Worm (Caenorhabditis elegans) whole organism, L3 larva: Measurements from ENCODE around the gene T27E7.3.
A peak's percentile ranks its signal among the peaks of the same experiment; 100 is the strongest.

ENCODE experiments used
- R02D3.7 ChIP-seq: fragments of 150-350 bp; optimal IDR thresholded peaks from 2 replicates; lab custom pipeline; 2014; ENCODE audit warnings: missing biosample characterization, missing genetic modification characterization
- ZK546.5 ChIP-seq: sonication (generic microtip); optimal IDR thresholded peaks from 2 replicates; lab custom pipeline; 2017; ENCODE audit warnings: missing biosample characterization, missing genetic modification characterization
- aly-2 ChIP-seq: fragments of 150-350 bp; optimal IDR thresholded peaks from 2 replicates; lab custom pipeline; 2014; ENCODE audit warnings: missing biosample characterization, missing genetic modification characterization
- ama-1 ChIP-seq: fragments of 150-350 bp; optimal IDR thresholded peaks from 2 replicates; lab custom pipeline; 2018
- ceh-16 ChIP-seq: sonication (generic microtip); optimal IDR thresholded peaks from 2 replicates; lab custom pipeline; 2017; ENCODE audit warnings: missing biosample characterization, missing genetic modification characterization
- ceh-28 ChIP-seq: fragments of 150-350 bp; optimal IDR thresholded peaks from 2 replicates; lab custom pipeline; 2014; ENCODE audit warnings: missing biosample characterization, missing genetic modification reagents, missing genetic modification characterization
- ceh-82 ChIP-seq: fragments of 150-350 bp; optimal IDR thresholded peaks from 2 replicates; lab custom pipeline; 2014; ENCODE audit warnings: missing biosample characterization, missing genetic modification characterization
- ceh-9 ChIP-seq: sonication (generic microtip); optimal IDR thresholded peaks from 2 replicates; lab custom pipeline; 2018; ENCODE audit warnings: missing biosample characterization, missing genetic modification characterization
- daf-12 ChIP-seq: fragments of 150-350 bp; optimal IDR thresholded peaks from 2 replicates; lab custom pipeline; 2014; ENCODE audit warnings: missing biosample characterization, missing genetic modification reagents, missing genetic modification characterization
- egl-27 ChIP-seq: sonication (generic microtip); optimal IDR thresholded peaks from 4 replicates; lab custom pipeline; 2017; ENCODE audit warnings: missing biosample characterization, missing genetic modification reagents, missing genetic modification characterization
- egl-5 ChIP-seq: fragments of 150-350 bp; optimal IDR thresholded peaks from 2 replicates; lab custom pipeline; 2017; ENCODE audit warnings: missing biosample characterization, missing genetic modification reagents, missing genetic modification characterization, inconsistent platforms
- elt-1 ChIP-seq: fragments of 150-350 bp; optimal IDR thresholded peaks from 2 replicates; lab custom pipeline; 2014; ENCODE audit warnings: missing biosample characterization, missing genetic modification characterization
- elt-2 ChIP-seq: sonication (generic microtip); optimal IDR thresholded peaks from 2 replicates; lab custom pipeline; 2016; ENCODE audit warnings: missing genetic modification reagents, mild to moderate bottlenecking, missing genetic modification characterization, missing compliant biosample characterization
- elt-3 ChIP-seq, 3 experiments: fragments of 150-350 bp in 1 of 3; sonication (generic microtip) in 2 of 3; optimal IDR thresholded peaks; 2 replicates in 2 of 3; 4 replicates in 1 of 3; lab custom pipeline; 2014 to 2017; ENCODE audit warnings: missing biosample characterization in 3 of 3, missing genetic modification characterization in 3 of 3
- fkh-10 ChIP-seq: sonication (generic microtip); optimal IDR thresholded peaks from 2 replicates; lab custom pipeline; 2017; ENCODE audit warnings: missing biosample characterization, missing genetic modification reagents, missing genetic modification characterization
- fkh-2 ChIP-seq: fragments of 150-350 bp; optimal IDR thresholded peaks from 2 replicates; lab custom pipeline; 2014; ENCODE audit warnings: missing biosample characterization, missing genetic modification reagents, missing genetic modification characterization
- fos-1 ChIP-seq: fragments of 150-350 bp; optimal IDR thresholded peaks from 2 replicates; lab custom pipeline; 2014; ENCODE audit warnings: missing biosample characterization, missing genetic modification characterization
- jun-1 ChIP-seq: fragments of 150-350 bp; optimal IDR thresholded peaks from 2 replicates; lab custom pipeline; 2014; ENCODE audit warnings: missing biosample characterization, missing genetic modification reagents, missing genetic modification characterization
- lin-15B ChIP-seq: fragments of 150-350 bp; optimal IDR thresholded peaks from 2 replicates; lab custom pipeline; 2014; ENCODE audit warnings: missing biosample characterization, missing genetic modification characterization
- mdl-1 ChIP-seq: fragments of 150-350 bp; optimal IDR thresholded peaks from 2 replicates; lab custom pipeline; 2014; ENCODE audit warnings: missing biosample characterization, missing genetic modification characterization
- mml-1 ChIP-seq: fragments of 150-350 bp; sonication (generic microtip); optimal IDR thresholded peaks from 3 replicates; lab custom pipeline; 2014; ENCODE audit warnings: missing biosample characterization, missing genetic modification characterization
- nfya-1 ChIP-seq: sonication (generic microtip); optimal IDR thresholded peaks from 2 replicates; lab custom pipeline; 2017; ENCODE audit warnings: missing genetic modification characterization, mild to moderate bottlenecking, missing compliant biosample characterization, antibody characterized with exemption, moderate library complexity; ENCODE audit not compliant: insufficient read depth
- nhr-11 ChIP-seq: fragments of 150-350 bp; optimal IDR thresholded peaks from 2 replicates; lab custom pipeline; 2014; ENCODE audit warnings: missing biosample characterization, missing genetic modification characterization
- nhr-23 ChIP-seq: fragments of 150-350 bp; optimal IDR thresholded peaks from 2 replicates; lab custom pipeline; 2014; ENCODE audit warnings: missing biosample characterization, missing genetic modification reagents, missing genetic modification characterization
- nhr-25 ChIP-seq: sonication (generic microtip); optimal IDR thresholded peaks from 2 replicates; lab custom pipeline; 2017; ENCODE audit warnings: missing biosample characterization, missing genetic modification characterization
- nhr-28 ChIP-seq: fragments of 150-350 bp; optimal IDR thresholded peaks from 2 replicates; lab custom pipeline; 2014; ENCODE audit warnings: missing biosample characterization, missing genetic modification characterization
- nhr-43 ChIP-seq: sonication (generic microtip); optimal IDR thresholded peaks from 2 replicates; lab custom pipeline; 2016; ENCODE audit warnings: mild to moderate bottlenecking, missing genetic modification characterization, missing compliant biosample characterization; ENCODE audit not compliant: poor library complexity, severe bottlenecking
- nhr-67 ChIP-seq: fragments of 150-350 bp; optimal IDR thresholded peaks from 2 replicates; lab custom pipeline; 2014; ENCODE audit warnings: missing biosample characterization, missing genetic modification characterization
- nhr-76 ChIP-seq: fragments of 150-350 bp; sonication (generic microtip); optimal IDR thresholded peaks from 5 replicates; lab custom pipeline; 2014; ENCODE audit warnings: missing biosample characterization, missing genetic modification characterization
- nhr-77 ChIP-seq: fragments of 150-350 bp; optimal IDR thresholded peaks from 2 replicates; lab custom pipeline; 2014; ENCODE audit warnings: missing biosample characterization, missing genetic modification characterization
- pha-4 ChIP-seq: fragments of 150-350 bp; optimal IDR thresholded peaks from 2 replicates; lab custom pipeline; 2014; ENCODE audit warnings: missing biosample characterization, missing genetic modification reagents, missing genetic modification characterization
- pqm-1 ChIP-seq: fragments of 150-350 bp; optimal IDR thresholded peaks from 2 replicates; lab custom pipeline; 2017; ENCODE audit warnings: missing biosample characterization, missing genetic modification characterization, inconsistent platforms
- sea-2 ChIP-seq: fragments of 150-350 bp; sonication (generic microtip); optimal IDR thresholded peaks from 4 replicates; lab custom pipeline; 2014; ENCODE audit warnings: missing biosample characterization, missing genetic modification reagents, missing genetic modification characterization
- skn-1 ChIP-seq: fragments of 150-350 bp; optimal IDR thresholded peaks from 2 replicates; lab custom pipeline; 2014; ENCODE audit warnings: missing biosample characterization, missing genetic modification characterization
- unc-39 ChIP-seq: sonication (generic microtip); optimal IDR thresholded peaks from 4 replicates; lab custom pipeline; 2017; ENCODE audit warnings: missing biosample characterization, missing genetic modification characterization
- unc-62 ChIP-seq: fragments of 150-350 bp; sonication (generic microtip); optimal IDR thresholded peaks from 4 replicates; lab custom pipeline; 2014; ENCODE audit warnings: missing biosample characterization, missing genetic modification reagents, missing genetic modification characterization
- zag-1 ChIP-seq: fragments of 150-350 bp; optimal IDR thresholded peaks from 2 replicates; lab custom pipeline; 2014; ENCODE audit warnings: missing biosample characterization, missing genetic modification characterization
- ztf-11 ChIP-seq: fragments of 150-350 bp; optimal IDR thresholded peaks from 2 replicates; lab custom pipeline; 2014; ENCODE audit warnings: missing biosample characterization, missing genetic modification characterization

T27E7.3 gene

DNA sequence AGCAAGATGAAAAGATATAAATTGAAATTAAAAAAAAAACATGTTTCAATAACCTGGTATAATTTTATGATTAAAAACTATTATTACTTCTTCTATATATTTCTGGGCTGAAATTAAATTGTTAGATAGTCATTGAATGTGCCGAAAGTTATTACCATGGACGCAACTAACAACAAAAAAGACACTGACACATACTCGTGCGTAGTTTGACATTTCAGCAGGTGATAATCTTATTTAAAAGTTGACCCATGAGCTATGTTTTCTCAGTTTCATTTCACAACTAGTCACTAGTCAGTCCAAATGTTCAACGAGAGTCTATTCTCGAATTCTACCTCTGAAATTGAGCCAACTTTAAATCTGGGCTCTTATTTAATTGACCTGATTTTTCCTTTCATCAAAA, at the start of gene T27E7.3:
T27E7.3 (plus strand) TSS at position 301 of the 400 bp plus-strand sequence.
- no peak for TF ChIP-seq aly-2 (tag; lab: Kevin White, UChicago)
- TF ChIP-seq lin-15B, result no peak
- TF ChIP-seq fkh-10 (GFP tag; lab: Kevin White, UChicago), result no peak
- no peak for TF ChIP-seq egl-27 (tag; lab: Kevin White, UChicago)
- TF ChIP-seq nfya-1 (tag; lab: Kevin White, UChicago), result no peak
- TF ChIP-seq nhr-43 (tag; lab: Kevin White, UChicago), result no peak
- TF ChIP-seq nhr-76 (tag; lab: Kevin White, UChicago), result no peak
- TF ChIP-seq daf-12 (tag; lab: Kevin White, UChicago), result no peak
- no peak for TF ChIP-seq ZK546.5 (tag; lab: Kevin White, UChicago)
- TF ChIP-seq nhr-11 (tag; lab: Kevin White, UChicago), result no peak
- TF ChIP-seq R02D3.7 (tag; lab: Kevin White, UChicago), result no peak
- no peak for TF ChIP-seq sea-2 (GFP tag; lab: Kevin White, UChicago)

DNA sequence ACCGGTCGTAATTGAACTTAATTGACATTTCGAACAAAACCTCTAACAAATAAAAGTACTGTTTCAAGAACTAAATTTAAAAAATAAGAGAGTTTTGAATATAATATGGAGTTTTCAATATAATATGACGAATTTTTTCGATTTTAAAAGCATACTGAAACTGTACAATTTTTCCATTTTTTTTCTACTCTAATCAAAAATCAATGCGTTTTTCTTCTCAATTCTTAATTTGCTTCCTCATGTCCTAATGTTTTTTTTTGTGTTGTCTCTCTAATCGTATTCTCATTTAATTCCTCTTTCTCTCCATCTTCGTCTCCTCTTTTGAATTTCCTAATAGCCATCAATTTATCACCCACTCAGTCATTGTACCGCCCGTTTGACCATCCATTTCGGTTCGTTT, 46.8 kb upstream of the T27E7.3 start, which contains the start of gene Y57G11A.4:
Y57G11A.4 (plus strand) TSS at position 301 of the 400 bp plus-strand sequence.
- TF ChIP-seq nhr-43 (tag; lab: Kevin White, UChicago) (no peak), ceh-82 (tag; lab: Kevin White, UChicago) (no peak), ceh-28 (tag; lab: Kevin White, UChicago) (no peak), ama-1 (no peak), elt-1 (no peak), nhr-77 (no peak), nhr-67 (no peak), daf-12 (tag; lab: Kevin White, UChicago) (no peak), nhr-11 (tag; lab: Kevin White, UChicago) (no peak), unc-39 (tag; lab: Kevin White, UChicago) (no peak), zag-1 (tag; lab: Kevin White, UChicago) (no peak), elt-3 (tag; optimal IDR thresholded peaks at IDR 0.05; lab: Kevin White, UChicago) (no peak), egl-5 (tag; lab: Kevin White, UChicago) (no peak), ceh-9 (no peak), mdl-1 (tag; lab: Kevin White, UChicago) (no peak), nhr-28 (no peak), nhr-23 (tag; lab: Kevin White, UChicago) (no peak), fkh-2 (tag; lab: Kevin White, UChicago) (no peak), mml-1 (tag; lab: Kevin White, UChicago) (no peak)

DNA sequence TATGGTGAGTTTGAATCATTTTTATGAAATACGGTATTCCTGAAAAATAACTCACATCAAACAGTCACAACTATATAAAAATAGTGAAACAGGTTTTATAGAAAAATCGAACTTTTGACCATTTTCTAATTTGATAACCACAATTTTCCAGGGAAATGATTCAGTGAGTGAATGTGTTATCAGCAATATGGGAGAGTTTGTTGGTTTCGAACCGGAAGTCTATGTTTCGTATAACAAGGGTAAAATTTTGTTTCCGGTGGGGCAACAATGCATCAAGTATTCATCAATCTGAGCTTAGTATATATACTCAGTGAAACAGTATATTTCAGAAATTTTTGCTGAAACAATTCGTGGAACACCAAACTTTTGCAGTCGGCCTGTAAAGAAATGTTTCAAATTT, 45.4 kb upstream of the T27E7.3 start:
- TF ChIP-seq nhr-77, result no peak
- TF ChIP-seq unc-62 (GFP tag; lab: Kevin White, UChicago), result no peak
- no peak for TF ChIP-seq fos-1 (tag; lab: Kevin White, UChicago)
- TF ChIP-seq pha-4 (tag; lab: Kevin White, UChicago), result no peak
- no peak for TF ChIP-seq jun-1 (tag; lab: Kevin White, UChicago)
- TF ChIP-seq lin-15B, result no peak
- TF ChIP-seq ztf-11 (tag; lab: Kevin White, UChicago), result no peak
- peak; percentile 29 for TF ChIP-seq elt-2 (tag; lab: Kevin White, UChicago)
- TF ChIP-seq pqm-1 (tag; lab: Kevin White, UChicago), result peak; percentile 12
- no peak for TF ChIP-seq nhr-25
- TF ChIP-seq aly-2 (tag; lab: Kevin White, UChicago), result no peak
- no peak for TF ChIP-seq nhr-28

DNA sequence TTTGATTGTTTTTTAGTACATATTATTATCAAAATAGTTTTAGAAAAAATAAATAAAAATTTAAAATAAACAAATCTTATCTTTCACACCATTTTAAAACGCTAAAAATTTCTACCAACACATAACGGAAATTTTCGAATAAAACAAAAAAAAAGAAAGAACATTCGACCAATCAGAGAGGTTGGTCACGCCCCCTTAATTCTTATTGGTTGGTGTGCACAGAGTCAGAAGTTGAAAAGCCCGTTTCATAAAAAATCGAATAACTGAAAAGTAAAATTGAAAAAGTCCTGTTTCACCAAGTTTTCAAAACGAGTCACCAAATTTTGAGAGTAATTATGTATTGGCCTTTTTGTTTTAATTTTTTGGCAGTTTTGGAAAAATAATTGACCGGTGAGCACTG, 37.7 kb upstream of the T27E7.3 start:
- TF ChIP-seq nfya-1 (tag; lab: Kevin White, UChicago) (peak; percentile 79), unc-39 (tag; lab: Kevin White, UChicago) (no peak)

DNA sequence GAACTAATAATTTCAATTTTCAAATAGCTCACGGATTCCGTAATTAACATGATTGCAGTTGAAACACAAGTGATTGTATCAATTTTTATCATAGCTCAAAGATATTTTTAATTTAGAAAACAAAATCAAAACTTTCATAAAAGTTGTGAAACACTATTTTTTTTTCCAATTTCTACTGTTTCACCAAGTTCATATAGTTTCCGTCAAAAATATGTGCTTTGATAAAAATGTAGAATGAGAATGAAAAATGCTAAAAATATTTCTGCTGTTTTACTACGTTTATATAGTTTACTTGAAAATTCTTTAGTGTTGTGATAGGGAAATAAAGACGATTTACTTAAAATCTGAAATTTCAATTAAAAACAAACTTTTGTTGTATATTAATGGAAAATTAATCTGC, 33.3 kb upstream of the T27E7.3 start:
- TF ChIP-seq ceh-16 (tag; lab: Kevin White, UChicago), result no peak
- TF ChIP-seq skn-1 (tag; lab: Kevin White, UChicago), result no peak
- TF ChIP-seq zag-1 (tag; lab: Kevin White, UChicago), result no peak
- TF ChIP-seq ama-1, result no peak
- TF ChIP-seq unc-62 (GFP tag; lab: Kevin White, UChicago), result no peak
- no peak for TF ChIP-seq fkh-10 (GFP tag; lab: Kevin White, UChicago)
- TF ChIP-seq nhr-77, result no peak
- no peak for TF ChIP-seq pha-4 (tag; lab: Kevin White, UChicago)
- no peak for TF ChIP-seq daf-12 (tag; lab: Kevin White, UChicago)
